Fruit fly (Drosophila melanogaster): Measurements from ENCODE around the gene Acsx4.

- TF ChIP-seq Sin3A (optimal IDR thresholded peaks at IDR 0.05) (no peak), Myc (optimal IDR thresholded peaks at IDR 0.05) (no peak), ttk (optimal IDR thresholded peaks at IDR 0.05) (no peak), h (optimal IDR thresholded peaks at IDR 0.05) (no peak), psq (optimal IDR thresholded peaks at IDR 0.05) (no peak)
These were observed 40.4 kb upstream of the Acsx4 start for dm6 chr3R:19742893-19743292.
